Fruit fly (Drosophila melanogaster): ENCODE results near the gene sinah.
A peak's percentile ranks its signal among the peaks of the same experiment; 100 is the strongest.

Gene sinah

DNA sequence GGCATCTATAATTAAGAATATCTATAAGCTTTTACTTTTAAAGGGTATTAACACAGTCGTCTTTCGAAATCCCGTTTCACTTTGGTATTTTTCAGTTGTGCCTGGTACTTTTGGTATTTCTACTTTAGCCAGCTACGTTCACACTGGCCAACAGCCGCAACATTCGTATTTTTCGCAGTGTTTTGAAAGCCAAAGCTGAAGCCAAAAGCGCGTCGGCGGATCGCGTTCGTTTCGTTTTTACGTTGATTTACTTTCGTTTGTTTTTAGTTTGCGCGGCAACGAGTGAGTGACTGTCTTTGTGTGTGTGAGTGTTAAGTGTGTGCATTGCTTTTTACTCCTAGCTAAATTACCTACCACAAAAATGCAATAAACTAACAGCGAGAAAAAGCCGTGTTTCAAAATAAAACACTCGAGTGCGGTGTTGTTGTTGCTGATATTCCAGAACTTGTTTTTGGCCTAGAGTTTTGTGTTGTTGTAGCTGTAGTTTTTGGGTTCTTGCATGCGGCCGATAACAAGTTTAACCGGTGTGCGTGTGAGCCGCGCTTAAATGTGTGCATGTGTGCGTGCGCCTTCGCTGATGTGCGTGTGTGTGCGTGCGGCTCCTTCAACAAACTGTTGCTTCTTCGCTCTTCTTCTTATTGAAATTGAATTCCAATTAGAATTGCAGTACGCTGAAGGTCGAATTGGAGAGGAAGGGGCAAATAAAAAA, 6.4 kb downstream of the sinah start, which contains the start of gene Lmpt (continued):
- TF ChIP-seq Dip2 (GFP tag; IDR thresholded peaks at IDR 0.05) (no peak), CG4424 (GFP tag; optimal IDR thresholded peaks at IDR 0.05) (peak; percentile 2), eyg (GFP tag; optimal IDR thresholded peaks at IDR 0.05) (no peak), Antp (GFP tag; optimal IDR thresholded peaks at IDR 0.05) (no peak), usp (GFP tag; optimal IDR thresholded peaks at IDR 0.05) (no peak), Blimp-1 (GFP tag; optimal IDR thresholded peaks at IDR 0.05) (peak; percentile 77), tll (GFP tag; optimal IDR thresholded peaks at IDR 0.05) (no peak), CG4617 (GFP tag; optimal IDR thresholded peaks at IDR 0.05; ENCODE audit: borderline replicate concordance) (no peak), CG10431 (GFP tag; optimal IDR thresholded peaks at IDR 0.05) (no peak), H15 (GFP tag; IDR thresholded peaks at IDR 0.05) (no peak), CG13296 (GFP tag; optimal IDR thresholded peaks at IDR 0.05) (no peak), Hmx (GFP tag; optimal IDR thresholded peaks at IDR 0.05) (no peak), caup (GFP tag; optimal IDR thresholded peaks at IDR 0.05; ENCODE audit: severe bottlenecking) (no peak), exex (tag; optimal IDR thresholded peaks at IDR 0.05) (no peak), corto (GFP tag; optimal IDR thresholded peaks at IDR 0.05) (no peak), CG9932 (GFP tag; IDR thresholded peaks at IDR 0.05) (no peak), luna (GFP tag; optimal IDR thresholded peaks at IDR 0.05) (no peak), CG17361 (GFP tag; IDR thresholded peaks at IDR 0.05) (no peak), Mad (GFP tag; optimal IDR thresholded peaks at IDR 0.05) (no peak), sim (GFP tag; IDR thresholded peaks at IDR 0.05) (no peak), CG4820 (GFP tag; optimal IDR thresholded peaks at IDR 0.05) (no peak), dan (GFP tag; IDR thresholded peaks at IDR 0.05) (no peak), onecut (GFP tag; IDR thresholded peaks at IDR 0.05) (0 out of 2 replicates have a peak, but pooled peaks have one; percentile 14), Hr39 (optimal IDR thresholded peaks at IDR 0.05) (no peak), CG14050 (GFP tag; IDR thresholded peaks at IDR 0.05) (no peak), fru (optimal IDR thresholded peaks at IDR 0.05) (no peak), oc (tag; optimal IDR thresholded peaks at IDR 0.05) (no peak), mam (GFP tag; optimal IDR thresholded peaks at IDR 0.05) (no peak), ken (GFP tag; IDR thresholded peaks at IDR 0.05) (no peak), HLH54F (GFP tag; optimal IDR thresholded peaks at IDR 0.05) (no peak), vfl (GFP tag; optimal IDR thresholded peaks at IDR 0.05) (no peak), chm (GFP tag; IDR thresholded peaks at IDR 0.05) (no peak; the same call in 1 of the 2 replicates), ash1 (GFP tag; optimal IDR thresholded peaks at IDR 0.05) (no peak), CG5180 (GFP tag; optimal IDR thresholded peaks at IDR 0.05) (no peak), da (GFP tag; optimal IDR thresholded peaks at IDR 0.05) (no peak), hth (optimal IDR thresholded peaks at IDR 0.05) (no peak), CG1024 (GFP tag; IDR thresholded peaks at IDR 0.05) (no peak), CG16779 (GFP tag; IDR thresholded peaks at IDR 0.05) (no peak), lbe (GFP tag; optimal IDR thresholded peaks at IDR 0.05) (no peak), chif (GFP tag; optimal IDR thresholded peaks at IDR 0.05) (no peak), gem (tag; optimal IDR thresholded peaks at IDR 0.05) (no peak), tap (tag; optimal IDR thresholded peaks at IDR 0.05) (no peak), kah (GFP tag; optimal IDR thresholded peaks at IDR 0.05) (no peak), gce (GFP tag; IDR thresholded peaks at IDR 0.05) (no peak), CG7271 (tag; optimal IDR thresholded peaks at IDR 0.05) (no peak), CG7786 (GFP tag; optimal IDR thresholded peaks at IDR 0.05) (no peak), sd (tag; optimal IDR thresholded peaks at IDR 0.05) (no peak), Xrp1 (GFP tag; IDR thresholded peaks at IDR 0.05) (peak; percentile 22; the same call in 1 of the 2 replicates), ewg (GFP tag; optimal IDR thresholded peaks at IDR 0.05) (no peak), gcm2 (GFP tag; optimal IDR thresholded peaks at IDR 0.05) (no peak), CG2199 (GFP tag; IDR thresholded peaks at IDR 0.05) (0 out of 3 replicates have a peak, but pooled peaks have one; percentile 58), Opbp (GFP tag; IDR thresholded peaks at IDR 0.05; ENCODE audit: partially characterized antibody) (no peak)
